Fruit fly (Drosophila melanogaster): Measurements from ENCODE around the gene mex1.

- no peak for TF ChIP-seq CTCF (optimal IDR thresholded peaks at IDR 0.05)
- no peak for TF ChIP-seq CG8478 (optimal IDR thresholded peaks at IDR 0.05)
These were observed 2.4 kb downstream of the mex1 start, which contains the start of gene CG13454 for dm6 chr3L:15516956-15517355.
